Worm (Caenorhabditis elegans): ENCODE results near the gene srz-78.

The srz-78 gene

DNA sequence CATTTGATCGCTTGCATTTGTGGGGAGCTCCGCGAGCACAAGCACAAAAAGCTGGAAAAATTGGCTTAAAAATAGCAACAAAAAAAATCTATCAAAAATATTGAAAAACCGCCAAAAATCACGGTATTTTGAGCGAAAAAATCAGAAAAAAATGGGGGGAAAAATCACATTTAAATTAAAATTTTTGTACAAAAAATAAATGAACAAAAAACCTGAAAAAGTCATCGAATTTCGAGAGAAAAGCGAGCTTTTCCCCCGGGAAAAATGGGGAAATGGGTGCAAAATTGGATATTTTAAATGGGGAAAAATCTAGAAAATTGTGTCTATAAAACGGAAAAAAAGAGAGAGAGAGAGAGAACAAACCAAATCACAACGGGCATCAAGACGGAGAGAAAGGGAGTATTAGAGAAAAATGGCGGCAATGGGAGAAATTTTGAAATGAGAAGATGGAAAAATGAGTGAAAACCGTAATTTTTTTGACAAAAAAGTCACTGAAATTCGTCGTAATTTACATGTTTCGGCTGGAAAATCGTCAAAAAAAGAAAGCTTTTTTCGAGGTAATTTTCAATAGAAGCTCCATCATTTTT, 18.0 kb downstream of the srz-78 start, which contains the start of gene ced-10:
Gene ced-10, minus strand, starts transcription at position 51 of the 587 bp plus-strand sequence.
- no peak for TF ChIP-seq ZK185.1 (tag; optimal IDR thresholded peaks at IDR 0.05; ENCODE audit: poor library complexity, severe bottlenecking)
- no peak for TF ChIP-seq sdz-38 (tag; optimal IDR thresholded peaks at IDR 0.05)
- no peak for TF ChIP-seq snpc-4 (GFP tag; optimal IDR thresholded peaks at IDR 0.05)
- no peak for TF ChIP-seq snpc-4 (tag; optimal IDR thresholded peaks at IDR 0.05)
- no peak for TF ChIP-seq him-1 (tag; optimal IDR thresholded peaks at IDR 0.05)
- no peak for TF ChIP-seq ama-1 (optimal IDR thresholded peaks at IDR 0.05)
- TF ChIP-seq ama-1 (GFP tag; optimal IDR thresholded peaks at IDR 0.05), result no peak
- TF ChIP-seq hmg-20 (GFP tag; IDR thresholded peaks at IDR 0.05), result no peak
- TF ChIP-seq rpc-1 (optimal IDR thresholded peaks at IDR 0.05), result no peak
- no peak for TF ChIP-seq rpc-1 (tag; optimal IDR thresholded peaks at IDR 0.05)
- no peak for TF ChIP-seq akir-1 (GFP tag; optimal IDR thresholded peaks at IDR 0.05)
- TF ChIP-seq Y56A3A.18 (GFP tag; IDR thresholded peaks at IDR 0.05), result no peak
- no peak for TF ChIP-seq F52B5.7 (tag; optimal IDR thresholded peaks at IDR 0.05)
- no peak for TF ChIP-seq madf-6 (GFP tag; IDR thresholded peaks at IDR 0.05)
- no peak for TF ChIP-seq gei-17 (GFP tag; optimal IDR thresholded peaks at IDR 0.05)
- TF ChIP-seq attf-5 (GFP tag; optimal IDR thresholded peaks at IDR 0.05), result no peak
- TF ChIP-seq C17E4.6 (GFP tag; IDR thresholded peaks at IDR 0.05), result no peak
- TF ChIP-seq egl-44 (GFP tag; IDR thresholded peaks at IDR 0.05), result no peak
- TF ChIP-seq dpl-1 (GFP tag; optimal IDR thresholded peaks at IDR 0.05), result no peak
- no peak for TF ChIP-seq attf-3 (GFP tag; conservative IDR thresholded peaks at IDR 0.05)
- TF ChIP-seq ceh-40 (GFP tag; IDR thresholded peaks at IDR 0.05), result no peak
- no peak for TF ChIP-seq ztf-28 (GFP tag; IDR thresholded peaks at IDR 0.05)
- TF ChIP-seq xnd-1 (tag; optimal IDR thresholded peaks at IDR 0.05), result no peak

DNA sequence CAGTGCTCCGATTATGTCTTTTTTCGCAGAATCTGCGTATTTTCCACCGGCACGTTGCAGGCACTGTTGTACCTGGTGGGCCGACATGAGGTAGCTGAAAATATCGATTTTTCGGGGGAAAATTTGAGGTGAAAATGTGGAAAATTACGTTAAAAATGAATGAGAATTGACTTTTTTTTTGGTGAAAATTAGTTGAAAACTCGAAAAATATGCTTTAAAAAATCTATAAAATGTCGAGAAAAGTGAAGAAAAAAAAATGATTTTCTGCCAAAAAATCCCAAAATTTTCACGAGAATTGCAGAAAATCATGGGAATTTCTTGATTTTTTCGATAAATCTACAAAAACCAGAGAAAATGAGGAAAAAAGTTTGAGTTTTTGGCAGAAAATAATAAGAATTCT, 22.9 kb downstream of the srz-78 start, which contains the start of gene tsg-101:
Gene tsg-101, minus strand, starts transcription at position 101 of the 400 bp plus-strand sequence.
- TF ChIP-seq lin-35 (GFP tag; optimal IDR thresholded peaks at IDR 0.05) (no peak), snpc-4 (GFP tag; optimal IDR thresholded peaks at IDR 0.05) (no peak), snpc-4 (tag; optimal IDR thresholded peaks at IDR 0.05) (no peak), mcd-1 (GFP tag; IDR thresholded peaks at IDR 0.05) (no peak), ztf-22 (GFP tag; optimal IDR thresholded peaks at IDR 0.05) (no peak), F57A8.1 (GFP tag; optimal IDR thresholded peaks at IDR 0.05) (no peak), ceh-79 (tag; optimal IDR thresholded peaks at IDR 0.05) (no peak), lsy-27 (tag; optimal IDR thresholded peaks at IDR 0.05; ENCODE audit: borderline replicate concordance, insufficient read depth) (no peak), Y79H2A.3 (GFP tag; conservative IDR thresholded peaks at IDR 0.05) (no peak), chd-7 (tag; optimal IDR thresholded peaks at IDR 0.05) (no peak)

DNA sequence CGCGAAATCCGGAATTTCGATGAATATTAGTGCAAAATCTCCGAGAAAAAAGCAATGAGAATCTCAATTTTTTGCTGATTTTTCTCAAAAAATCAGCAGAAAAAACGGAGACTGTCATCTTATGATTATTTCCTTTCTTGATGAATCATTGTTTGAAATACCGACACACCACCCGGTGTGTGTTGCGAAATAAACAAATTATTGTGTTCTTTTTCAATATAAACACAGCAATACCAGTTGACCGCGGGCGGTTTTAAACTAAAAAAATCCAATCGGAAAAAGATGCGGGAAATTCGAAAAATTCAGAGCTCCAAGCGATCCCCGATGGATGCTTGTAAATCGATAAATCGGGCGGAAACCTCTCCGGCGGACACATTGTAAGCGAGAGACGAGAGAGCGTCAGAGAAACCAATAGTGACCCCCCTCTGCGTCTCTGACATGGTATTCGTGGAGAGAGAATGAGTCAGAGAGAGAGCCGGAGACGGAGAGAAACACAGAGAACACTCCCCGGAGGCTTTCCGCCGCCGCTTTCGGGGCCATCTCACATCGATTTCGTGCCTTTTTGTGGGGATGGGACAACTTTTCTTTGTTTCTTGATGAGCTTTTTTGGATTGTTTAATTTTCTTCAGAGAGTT, 24.0 kb downstream of the srz-78 start:
- TF ChIP-seq zfh-2 (GFP tag; conservative IDR thresholded peaks at IDR 0.05) (peak; percentile 96), akir-1 (GFP tag; optimal IDR thresholded peaks at IDR 0.05) (no peak), lin-40 (tag; optimal IDR thresholded peaks at IDR 0.05) (peak; percentile 14), snpc-4 (GFP tag; optimal IDR thresholded peaks at IDR 0.05) (no peak), snpc-4 (tag; optimal IDR thresholded peaks at IDR 0.05) (peak in 1 of 4 experiments; percentile 15), dpff-1 (tag; optimal IDR thresholded peaks at IDR 0.05) (no peak), mel-28 (tag; optimal IDR thresholded peaks at IDR 0.05; ENCODE audit: borderline replicate concordance) (no peak), nhr-80 (tag; optimal IDR thresholded peaks at IDR 0.05) (peak; percentile 22), B0336.3 (GFP tag; IDR thresholded peaks at IDR 0.05) (0 out of 2 replicates have a peak, but pooled peaks have one; percentile 34), tbp1 (GFP tag; optimal IDR thresholded peaks at IDR 0.05) (peak; percentile 17), F10E7.11 (tag; optimal IDR thresholded peaks at IDR 0.05) (no peak), Y56A3A.18 (GFP tag; IDR thresholded peaks at IDR 0.05) (no peak), aptf-2 (GFP tag; conservative IDR thresholded peaks at IDR 0.05) (no peak), K12H6.12 (tag; optimal IDR thresholded peaks at IDR 0.05) (peak; percentile 21), cebp-1 (GFP tag; IDR thresholded peaks at IDR 0.05) (peak; percentile 86), cebp-1 (tag; optimal IDR thresholded peaks at IDR 0.05) (peak; percentile 96), mcd-1 (GFP tag; IDR thresholded peaks at IDR 0.05) (peak; percentile 46), unc-130 (GFP tag; optimal IDR thresholded peaks at IDR 0.05) (no peak), ztf-6 (GFP tag; IDR thresholded peaks at IDR 0.05) (no peak), bed-2 (GFP tag; IDR thresholded peaks at IDR 0.05) (no peak)

All from whole organism, young adult.